Worm (Caenorhabditis elegans): Measurements from ENCODE around the gene fbxa-43.

The fbxa-43 gene

DNA sequence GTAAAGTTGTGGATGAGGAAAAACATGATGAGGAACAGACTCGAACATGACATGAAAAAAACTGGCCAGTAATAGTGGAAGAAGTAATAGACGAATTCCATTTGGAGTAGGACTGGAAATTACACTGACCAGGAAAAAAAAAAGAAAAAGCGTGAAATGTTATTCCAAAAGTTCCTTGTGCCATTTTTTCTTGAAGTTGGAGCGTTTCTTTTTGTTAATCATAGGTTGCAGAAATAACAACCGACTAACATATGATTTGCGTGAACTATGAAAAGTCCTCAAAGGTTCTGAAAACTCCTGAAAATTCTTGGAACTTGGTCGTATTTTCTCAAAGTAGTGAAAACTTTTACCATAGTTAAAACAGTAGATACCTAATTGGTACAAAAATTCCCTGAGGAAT is 13.0 kb downstream of the fbxa-43 start, which contains the start of gene srd-67:
srd-67 (minus strand) TSS at position 101 of the 400 bp plus-strand sequence.
- TF ChIP-seq F13C5.2 (tag; optimal IDR thresholded peaks at IDR 0.05) = no peak
- TF ChIP-seq hmg-4 (GFP tag; optimal IDR thresholded peaks at IDR 0.05) = no peak
- TF ChIP-seq ceh-36 (tag; optimal IDR thresholded peaks at IDR 0.05) = no peak
- TF ChIP-seq B0310.2 (tag; optimal IDR thresholded peaks at IDR 0.05) = no peak
- TF ChIP-seq tbx-37 (GFP tag; conservative IDR thresholded peaks at IDR 0.05) = no peak
- no peak for TF ChIP-seq ets-7 (tag; optimal IDR thresholded peaks at IDR 0.05)
- no peak for TF ChIP-seq hnd-1 (tag; optimal IDR thresholded peaks at IDR 0.05)
- TF ChIP-seq scrt-1 (GFP tag; IDR thresholded peaks at IDR 0.05) = no peak
- TF ChIP-seq tra-4 (tag; optimal IDR thresholded peaks at IDR 0.05) = no peak
- TF ChIP-seq tbx-11 (GFP tag; IDR thresholded peaks at IDR 0.05) = no peak
- no peak for TF ChIP-seq flt-1 (GFP tag; IDR thresholded peaks at IDR 0.05)
- TF ChIP-seq ama-1 (optimal IDR thresholded peaks at IDR 0.05) = no peak
- TF ChIP-seq hmbx-1 (tag; optimal IDR thresholded peaks at IDR 0.05) = no peak
- no peak for TF ChIP-seq sea-1 (GFP tag; conservative IDR thresholded peaks at IDR 0.05)
- TF ChIP-seq aly-1 (tag; optimal IDR thresholded peaks at IDR 0.05) = no peak
- TF ChIP-seq ceh-13 (GFP tag; optimal IDR thresholded peaks at IDR 0.05) = no peak
- TF ChIP-seq pes-1 (GFP tag; IDR thresholded peaks at IDR 0.05) = no peak

DNA sequence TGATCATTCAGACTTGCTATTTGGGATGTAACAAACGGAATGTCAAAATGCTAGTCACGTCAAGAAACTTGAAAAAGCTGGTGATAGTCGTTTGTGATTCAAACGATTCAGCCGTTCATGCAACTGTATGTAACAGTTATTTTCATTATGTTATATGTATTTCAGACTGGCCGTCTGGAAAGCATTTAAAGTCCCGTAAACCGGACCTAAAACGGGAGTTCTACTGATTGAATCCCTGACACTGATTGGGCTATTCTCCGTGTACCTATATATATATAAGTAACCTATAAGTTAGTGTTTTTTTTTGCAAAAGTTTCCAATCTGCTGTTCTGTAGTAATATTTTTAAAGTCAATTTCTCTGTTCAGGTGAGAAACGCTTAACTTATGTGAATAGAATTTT is 15.1 kb downstream of the fbxa-43 start:
- TF ChIP-seq ets-7 (tag; optimal IDR thresholded peaks at IDR 0.05) (no peak), B0310.2 (tag; optimal IDR thresholded peaks at IDR 0.05) (no peak), F13C5.2 (tag; optimal IDR thresholded peaks at IDR 0.05) (no peak), hmbx-1 (tag; optimal IDR thresholded peaks at IDR 0.05) (no peak), pes-1 (GFP tag; IDR thresholded peaks at IDR 0.05) (no peak), scrt-1 (GFP tag; IDR thresholded peaks at IDR 0.05) (no peak), ceh-13 (GFP tag; optimal IDR thresholded peaks at IDR 0.05) (no peak)

DNA sequence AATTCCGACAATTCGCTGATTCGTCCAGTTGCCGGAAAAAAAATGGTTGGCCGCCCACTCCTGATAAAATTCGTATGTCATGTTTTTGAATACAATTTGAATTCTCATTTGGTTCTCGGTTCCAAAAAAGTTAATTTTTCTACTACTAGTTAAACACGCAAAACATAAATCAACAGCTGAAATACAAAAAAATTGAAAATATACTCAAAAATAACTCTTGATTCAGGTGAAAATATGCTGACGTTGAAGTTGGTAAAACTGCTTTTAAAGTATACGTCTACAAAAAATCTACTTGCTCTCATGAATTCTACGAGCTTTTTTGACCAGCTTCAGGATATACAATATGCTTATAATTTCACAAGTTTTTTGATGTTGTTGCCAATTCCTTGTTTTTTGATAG is 18.3 kb downstream of the fbxa-43 start, which contains the start of gene srz-56:
srz-56 (plus strand) TSS at position 301 of the 400 bp plus-strand sequence.
- TF ChIP-seq B0310.2 (tag; optimal IDR thresholded peaks at IDR 0.05) = no peak
- no peak for TF ChIP-seq tbx-37 (GFP tag; conservative IDR thresholded peaks at IDR 0.05)
- TF ChIP-seq scrt-1 (GFP tag; IDR thresholded peaks at IDR 0.05) = no peak
- TF ChIP-seq hmbx-1 (tag; optimal IDR thresholded peaks at IDR 0.05) = no peak
- TF ChIP-seq flt-1 (GFP tag; IDR thresholded peaks at IDR 0.05) = no peak
- TF ChIP-seq pes-1 (GFP tag; IDR thresholded peaks at IDR 0.05) = no peak
- TF ChIP-seq sea-1 (GFP tag; conservative IDR thresholded peaks at IDR 0.05) = no peak
- TF ChIP-seq hmg-4 (GFP tag; optimal IDR thresholded peaks at IDR 0.05) = no peak
- no peak for TF ChIP-seq ceh-13 (GFP tag; optimal IDR thresholded peaks at IDR 0.05)
- TF ChIP-seq hnd-1 (tag; optimal IDR thresholded peaks at IDR 0.05) = no peak
- no peak for TF ChIP-seq F13C5.2 (tag; optimal IDR thresholded peaks at IDR 0.05)
- no peak for TF ChIP-seq tbx-11 (GFP tag; IDR thresholded peaks at IDR 0.05)
- no peak for TF ChIP-seq aly-1 (tag; optimal IDR thresholded peaks at IDR 0.05)
- TF ChIP-seq tra-4 (tag; optimal IDR thresholded peaks at IDR 0.05) = no peak
- TF ChIP-seq ama-1 (optimal IDR thresholded peaks at IDR 0.05) = no peak

DNA sequence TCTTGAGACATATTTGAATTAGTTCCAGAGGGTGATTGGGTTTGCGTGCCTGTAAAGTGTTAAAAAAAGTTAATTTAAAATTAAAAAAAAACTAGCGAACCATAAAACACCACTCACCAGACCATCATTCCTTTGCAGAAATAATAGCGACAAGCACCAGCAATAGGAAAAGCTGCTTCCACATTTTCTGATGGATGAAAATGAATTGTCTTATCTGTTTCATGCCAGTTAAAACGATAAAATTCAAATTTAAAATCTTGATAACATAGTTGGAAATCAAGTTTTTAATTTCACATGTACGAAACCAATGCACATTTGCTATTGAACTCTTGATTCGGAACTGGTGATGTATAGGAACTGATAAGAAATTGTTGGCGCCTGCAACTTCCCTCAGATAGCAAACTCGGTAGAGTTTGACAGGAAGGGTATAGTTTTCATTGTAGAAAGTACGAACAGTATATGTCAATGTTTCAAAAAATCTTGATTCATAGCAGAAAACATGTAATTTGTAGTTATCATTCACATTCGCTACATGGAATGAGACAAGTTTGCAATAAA is 19.1 kb downstream of the fbxa-43 start, which contains the start of gene C39B5.10:
C39B5.10 (minus strand) TSS at position 51 of the 558 bp plus-strand sequence.
- TF ChIP-seq scrt-1 (GFP tag; IDR thresholded peaks at IDR 0.05) (no peak), B0310.2 (tag; optimal IDR thresholded peaks at IDR 0.05) (no peak), F13C5.2 (tag; optimal IDR thresholded peaks at IDR 0.05) (no peak), ama-1 (optimal IDR thresholded peaks at IDR 0.05) (no peak), sea-1 (GFP tag; conservative IDR thresholded peaks at IDR 0.05) (no peak), ceh-36 (tag; optimal IDR thresholded peaks at IDR 0.05) (no peak), hmg-4 (GFP tag; optimal IDR thresholded peaks at IDR 0.05) (no peak), aly-1 (tag; optimal IDR thresholded peaks at IDR 0.05) (no peak), pes-1 (GFP tag; IDR thresholded peaks at IDR 0.05) (no peak), tbx-37 (GFP tag; conservative IDR thresholded peaks at IDR 0.05) (no peak), flt-1 (GFP tag; IDR thresholded peaks at IDR 0.05) (no peak), ceh-13 (GFP tag; optimal IDR thresholded peaks at IDR 0.05) (no peak), tra-4 (tag; optimal IDR thresholded peaks at IDR 0.05) (no peak), tbx-11 (GFP tag; IDR thresholded peaks at IDR 0.05) (no peak), hmbx-1 (tag; optimal IDR thresholded peaks at IDR 0.05) (no peak)

DNA sequence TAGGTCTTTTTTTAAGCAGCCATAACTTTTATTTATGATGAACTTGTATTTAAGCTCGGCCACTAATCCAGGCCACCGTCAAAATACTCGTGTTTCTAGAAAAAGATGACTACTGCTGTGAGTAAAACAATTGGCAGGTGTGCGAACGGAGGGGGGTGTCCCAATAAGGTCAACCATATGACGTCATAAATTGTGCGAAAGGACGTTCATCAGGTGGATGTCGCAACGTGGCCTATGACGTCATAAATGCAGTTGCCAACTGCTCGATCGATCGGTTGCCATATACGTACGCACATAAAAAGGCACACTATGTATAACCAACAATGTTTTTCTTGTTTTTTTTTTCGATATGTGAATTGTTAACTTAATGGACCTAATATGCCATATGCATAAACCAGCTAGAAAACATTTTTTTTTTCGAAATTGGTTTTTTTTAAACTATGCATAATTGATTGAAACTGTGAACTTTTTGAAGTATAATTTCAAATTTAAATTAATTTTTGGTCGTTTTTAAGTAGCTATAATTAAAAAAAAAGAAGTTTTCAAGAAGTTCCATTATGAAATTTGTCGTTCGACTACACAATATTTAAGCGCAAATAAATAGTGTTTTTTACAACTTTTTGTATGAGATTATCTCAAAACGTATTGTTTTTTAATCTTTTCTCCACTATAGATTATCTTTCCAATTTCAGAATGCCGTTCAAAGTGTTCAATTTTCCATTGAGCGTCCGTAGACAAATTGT is 24.4 kb downstream of the fbxa-43 start, which contains the start of gene C39B5.2:
C39B5.2 (plus strand) TSS at position 693 of the 743 bp plus-strand sequence.
- TF ChIP-seq ets-7 (tag; optimal IDR thresholded peaks at IDR 0.05) (no peak), sea-1 (GFP tag; conservative IDR thresholded peaks at IDR 0.05) (0 out of 2 replicates have a peak, but pooled peaks have one; percentile 56), ceh-13 (GFP tag; optimal IDR thresholded peaks at IDR 0.05) (no peak), ceh-36 (tag; optimal IDR thresholded peaks at IDR 0.05) (peak; percentile 14), aly-1 (tag; optimal IDR thresholded peaks at IDR 0.05) (no peak), hmbx-1 (tag; optimal IDR thresholded peaks at IDR 0.05) (no peak), ama-1 (optimal IDR thresholded peaks at IDR 0.05) (no peak), pes-1 (GFP tag; IDR thresholded peaks at IDR 0.05) (no peak), flt-1 (GFP tag; IDR thresholded peaks at IDR 0.05) (no peak)

DNA sequence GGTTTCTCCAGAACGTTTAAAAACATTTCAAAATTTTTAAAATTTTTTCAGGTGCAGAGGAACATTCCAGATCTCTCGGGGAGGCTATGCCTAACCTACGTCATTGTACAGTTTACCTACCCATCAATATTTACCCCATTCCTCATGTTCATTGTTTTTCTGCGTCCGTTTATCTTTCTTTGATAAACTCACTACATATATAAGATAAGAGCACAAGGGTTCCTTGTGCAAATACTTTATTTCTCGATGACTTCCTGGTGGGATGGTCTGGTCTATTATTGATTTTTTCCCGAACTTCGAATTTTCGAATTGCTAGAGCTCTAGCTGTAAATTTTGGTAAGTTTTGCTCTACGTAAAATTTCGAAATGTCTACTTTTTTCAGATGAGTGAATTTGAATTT is 25.4 kb downstream of the fbxa-43 start:
- TF ChIP-seq flt-1 (GFP tag; IDR thresholded peaks at IDR 0.05) (no peak), pes-1 (GFP tag; IDR thresholded peaks at IDR 0.05) (no peak)

DNA sequence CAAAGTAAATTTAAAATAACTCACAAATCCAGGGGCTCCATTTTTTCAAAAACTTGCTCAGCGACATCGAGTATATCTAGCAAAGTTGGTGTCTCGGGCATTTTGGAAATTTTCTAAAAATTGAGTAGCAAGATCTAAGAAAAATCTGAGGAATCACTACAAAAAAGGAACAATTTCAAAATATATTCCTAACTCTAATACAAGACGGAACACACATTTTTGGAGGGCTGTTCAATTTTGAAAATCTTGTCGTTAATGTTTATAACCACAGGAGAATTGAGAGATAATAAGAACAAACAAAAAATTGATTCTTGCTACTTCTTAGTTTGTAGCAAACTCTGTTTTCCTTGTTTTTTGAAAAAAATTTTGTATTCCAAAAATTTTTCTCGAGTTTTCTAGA is 26.4 kb downstream of the fbxa-43 start, which contains the start of gene fbxa-47:
fbxa-47 (minus strand) TSS at position 101 of the 400 bp plus-strand sequence.
- TF ChIP-seq flt-1 (GFP tag; IDR thresholded peaks at IDR 0.05) (no peak), B0310.2 (tag; optimal IDR thresholded peaks at IDR 0.05) (no peak), hmg-4 (GFP tag; optimal IDR thresholded peaks at IDR 0.05) (no peak), tra-4 (tag; optimal IDR thresholded peaks at IDR 0.05) (no peak), sea-1 (GFP tag; conservative IDR thresholded peaks at IDR 0.05) (no peak), pes-1 (GFP tag; IDR thresholded peaks at IDR 0.05) (no peak), tbx-37 (GFP tag; conservative IDR thresholded peaks at IDR 0.05) (no peak), ceh-13 (GFP tag; optimal IDR thresholded peaks at IDR 0.05) (no peak), ceh-36 (tag; optimal IDR thresholded peaks at IDR 0.05) (no peak), F13C5.2 (tag; optimal IDR thresholded peaks at IDR 0.05) (no peak), tbx-11 (GFP tag; IDR thresholded peaks at IDR 0.05) (no peak), scrt-1 (GFP tag; IDR thresholded peaks at IDR 0.05) (no peak), hnd-1 (tag; optimal IDR thresholded peaks at IDR 0.05) (no peak), aly-1 (tag; optimal IDR thresholded peaks at IDR 0.05) (no peak)

All from whole organism, early embryonic.